Comparison of ENCODE assay signal across 6 worm cellular contexts in the genomic region with DNA sequence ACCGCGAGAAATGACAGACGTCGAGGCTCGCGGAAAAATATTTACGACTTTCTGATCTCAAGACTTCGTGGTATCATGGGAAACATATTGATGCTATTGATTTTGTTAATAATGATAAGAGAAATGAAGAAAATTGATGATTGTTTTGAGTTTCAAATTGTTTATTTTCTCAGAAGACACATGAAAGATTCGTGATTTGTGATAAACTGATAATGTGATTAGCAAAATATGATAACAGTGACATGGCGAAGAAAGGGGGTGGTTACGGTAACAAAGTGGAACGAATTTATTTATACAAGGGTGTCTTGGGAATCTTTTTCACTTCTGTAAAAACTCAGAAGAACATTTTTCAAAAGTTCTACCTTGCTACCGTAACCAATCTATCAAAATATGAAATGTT.
A peak's percentile ranks its signal among the peaks of the same experiment; 100 is the strongest.
TF ChIP-seq lines count a peak whose summit lies in the region.

No protein-coding gene starts in this region.

TF ChIP-seq in whole organism, L1 larva, 84 proteins besides CTCF, POLR2A, EP300 and RAD21 (continues in another document):
- TF ChIP-seq nhr-71 (tag; optimal IDR thresholded peaks at IDR 0.05; lab: Kevin White, UChicago) = peak; percentile 54
- TF ChIP-seq nhr-90 (tag; optimal IDR thresholded peaks at IDR 0.05; lab: Kevin White, UChicago; ENCODE audit: poor library complexity) = peak; percentile 31
- TF ChIP-seq vab-15 (tag; optimal IDR thresholded peaks at IDR 0.05; lab: Kevin White, UChicago) = no peak
- TF ChIP-seq skn-1 (tag; optimal IDR thresholded peaks at IDR 0.05; lab: Kevin White, UChicago) = no peak
- no peak for TF ChIP-seq efl-1 (optimal IDR thresholded peaks at IDR 0.05; lab: Kevin White, UChicago)
- peak in 1 of 2 experiments; percentile 5 for TF ChIP-seq efl-1 (GFP tag; optimal IDR thresholded peaks at IDR 0.05 in 1 of 2; lab: Kevin White, UChicago)
- TF ChIP-seq lin-35 (GFP tag; optimal IDR thresholded peaks at IDR 0.05; lab: Kevin White, UChicago) = peak in 1 of 2 experiments; percentile 31
- TF ChIP-seq nhr-20 (tag; optimal IDR thresholded peaks at IDR 0.05; lab: Kevin White, UChicago) = peak; percentile 37
- peak; percentile 26 for TF ChIP-seq lin-14 (GFP tag; optimal IDR thresholded peaks at IDR 0.05; lab: Kevin White, UChicago)
- no peak for TF ChIP-seq nhr-11 (tag; optimal IDR thresholded peaks at IDR 0.05; lab: Kevin White, UChicago)
- no peak for TF ChIP-seq lin-13 (GFP tag; optimal IDR thresholded peaks at IDR 0.05; lab: Kevin White, UChicago)
- TF ChIP-seq snpc-4 (tag; optimal IDR thresholded peaks at IDR 0.05; lab: Kevin White, UChicago) = no peak
- peak in 2 of 6 experiments; percentile 31 to 93 for TF ChIP-seq elt-3 (tag; optimal IDR thresholded peaks at IDR 0.05; lab: Kevin White, UChicago)
- TF ChIP-seq blmp-1 (tag; optimal IDR thresholded peaks at IDR 0.05; lab: Kevin White, UChicago) = peak; percentile 29

TF ChIP-seq in whole organism, L2 larva, 48 proteins besides CTCF, POLR2A, EP300 and RAD21:
- TF ChIP-seq nhr-10 (tag; optimal IDR thresholded peaks at IDR 0.05; lab: Kevin White, UChicago) = no peak
- peak; percentile 31 for TF ChIP-seq nhr-21 (tag; optimal IDR thresholded peaks at IDR 0.05; lab: Kevin White, UChicago)
- no peak for TF ChIP-seq dmd-4 (tag; optimal IDR thresholded peaks at IDR 0.05; lab: Kevin White, UChicago)
- peak; percentile 56 for TF ChIP-seq sma-9 (GFP tag; optimal IDR thresholded peaks at IDR 0.05; lab: Kevin White, UChicago)
- TF ChIP-seq sma-9 (tag; optimal IDR thresholded peaks at IDR 0.05; lab: Kevin White, UChicago) = no peak
- TF ChIP-seq nhr-25 (tag; optimal IDR thresholded peaks at IDR 0.05; lab: Kevin White, UChicago) = peak; percentile 25
- TF ChIP-seq lsy-2 (tag; optimal IDR thresholded peaks at IDR 0.05; lab: Kevin White, UChicago) = peak in 1 of 2 experiments; percentile 48

TF ChIP-seq in whole organism, L3 larva, 47 proteins besides CTCF, POLR2A, EP300 and RAD21:
- TF ChIP-seq nhr-43 (tag; optimal IDR thresholded peaks at IDR 0.05; lab: Kevin White, UChicago; ENCODE audit: poor library complexity, severe bottlenecking) (peak; percentile 51), lin-39 (tag; optimal IDR thresholded peaks at IDR 0.05; lab: Kevin White, UChicago) (no peak), elt-2 (tag; optimal IDR thresholded peaks at IDR 0.05; lab: Kevin White, UChicago) (peak; percentile 11)

TF ChIP-seq in whole organism, L4 larva, 104 proteins besides CTCF, POLR2A, EP300 and RAD21:
- TF ChIP-seq nhr-28 (tag; optimal IDR thresholded peaks at IDR 0.05; lab: Kevin White, UChicago) (peak; percentile 20), hlh-11 (tag; optimal IDR thresholded peaks at IDR 0.05; lab: Kevin White, UChicago) (peak; percentile 36), dve-1 (tag; optimal IDR thresholded peaks at IDR 0.05; lab: Kevin White, UChicago; ENCODE audit: insufficient read depth) (peak; percentile 14), tra-1 (GFP tag; IDR thresholded peaks at IDR 0.05; lab: Robert Waterston, UW) (0 out of 2 replicates have a peak, but pooled peaks have one; percentile 8), T20F7.1 (GFP tag; optimal IDR thresholded peaks at IDR 0.05; lab: Kevin White, UChicago) (peak; percentile 22), dmd-6 (GFP tag; IDR thresholded peaks at IDR 0.05; lab: Robert Waterston, UW) (peak; percentile 44), daf-16 (GFP tag; optimal IDR thresholded peaks at IDR 0.05; lab: Kevin White, UChicago) (no peak), daf-16 (tag; optimal IDR thresholded peaks at IDR 0.05; lab: Kevin White, UChicago) (peak; percentile 73), cey-2 (tag; optimal IDR thresholded peaks at IDR 0.05; lab: Kevin White, UChicago; ENCODE audit: borderline replicate concordance, insufficient read depth) (peak; percentile 44), daf-12 (tag; optimal IDR thresholded peaks at IDR 0.05; lab: Kevin White, UChicago) (no peak), hlh-30 (tag; optimal IDR thresholded peaks at IDR 0.05; lab: Kevin White, UChicago; ENCODE audit: insufficient read depth) (peak; percentile 31), lir-3 (tag; optimal IDR thresholded peaks at IDR 0.05; lab: Kevin White, UChicago) (no peak), lsy-2 (tag; optimal IDR thresholded peaks at IDR 0.05; lab: Kevin White, UChicago) (peak in 1 of 2 experiments; percentile 18), unc-62 (GFP tag; optimal IDR thresholded peaks at IDR 0.05 in 1 of 2; lab: Kevin White, UChicago) (peak in 1 of 2 experiments; percentile 64), unc-62 (tag; optimal IDR thresholded peaks at IDR 0.05; lab: Kevin White, UChicago) (no peak), T26A8.4 (GFP tag; IDR thresholded peaks at IDR 0.05; lab: Robert Waterston, UW) (no peak), F37D6.2 (tag; optimal IDR thresholded peaks at IDR 0.05; lab: Kevin White, UChicago) (no peak), duxl-1 (tag; optimal IDR thresholded peaks at IDR 0.05; lab: Kevin White, UChicago; ENCODE audit: poor library complexity) (no peak), ceh-20 (GFP tag; IDR thresholded peaks at IDR 0.05; lab: Robert Waterston, UW) (no peak)

TF ChIP-seq in whole organism, late embryonic, 69 proteins besides CTCF, POLR2A, EP300 and RAD21:
- TF ChIP-seq elt-2 (tag; optimal IDR thresholded peaks at IDR 0.05; lab: Kevin White, UChicago) (peak; percentile 63), ceh-19 (GFP tag; optimal IDR thresholded peaks at IDR 0.05; lab: Kevin White, UChicago) (no peak)

TF ChIP-seq in whole organism, young adult, 124 proteins besides CTCF, POLR2A, EP300 and RAD21:
- TF ChIP-seq hlh-12 (tag; optimal IDR thresholded peaks at IDR 0.05; lab: Kevin White, UChicago) (no peak), lin-26 (GFP tag; IDR thresholded peaks at IDR 0.05; lab: Robert Waterston, UW) (peak; percentile 46)
